Fruit fly (Drosophila melanogaster) whole organism, wandering third instar larva: Measurements from ENCODE around the gene CG11791.

Experiments
- Abd-B ChIP-seq: fragments of >200 bp; optimal IDR thresholded peaks from 2 replicates; lab custom pipeline; 2017; ENCODE audit warnings: missing biosample characterization, missing genetic modification characterization
- CG32264 ChIP-seq: fragments of 200-800 bp; sonication (Bioruptor generic); optimal IDR thresholded peaks from 2 replicates; lab custom pipeline; 2016; ENCODE audit warnings: missing biosample characterization, missing genetic modification characterization
- CG9705 ChIP-seq: fragments of 200-800 bp; sonication (Bioruptor generic); optimal IDR thresholded peaks from 2 replicates; lab custom pipeline; 2018; ENCODE audit warnings: missing biosample characterization, mild to moderate bottlenecking, missing genetic modification characterization
- CrebA ChIP-seq: fragments of 200-800 bp; sonication (Bioruptor generic); optimal IDR thresholded peaks from 2 replicates; lab custom pipeline; 2016; ENCODE audit warnings: missing biosample characterization, mild to moderate bottlenecking, missing genetic modification characterization, borderline replicate concordance
- Dfd ChIP-seq: fragments of >200 bp; optimal IDR thresholded peaks from 2 replicates; lab custom pipeline; 2017; ENCODE audit warnings: missing biosample characterization, missing genetic modification characterization
- Dif ChIP-seq: fragments of 200-275, 200-300 bp; sonication (Bioruptor generic); optimal IDR thresholded peaks from 2 replicates; lab custom pipeline; 2018; ENCODE audit warnings: missing biosample characterization, missing genetic modification characterization; ENCODE audit not compliant: partially characterized antibody
- GATAd ChIP-seq: sonication (Bioruptor generic); optimal IDR thresholded peaks from 2 replicates; lab custom pipeline; 2016; ENCODE audit warnings: missing biosample characterization, missing genetic modification characterization
- HLH106 ChIP-seq: fragments of 200-800 bp; optimal IDR thresholded peaks from 3 replicates; lab custom pipeline; 2019; ENCODE audit warnings: missing biosample characterization, mild to moderate bottlenecking, missing genetic modification characterization, moderate library complexity
- Hnf4 ChIP-seq: fragments of 200-800 bp; sonication (Bioruptor generic); optimal IDR thresholded peaks from 2 replicates; lab custom pipeline; 2016; ENCODE audit warnings: missing biosample characterization, mild to moderate bottlenecking, missing genetic modification characterization
- Hr78 ChIP-seq: fragments of >200 bp; optimal IDR thresholded peaks from 2 replicates; lab custom pipeline; 2017; ENCODE audit warnings: missing biosample characterization, missing genetic modification characterization
- Hr83 ChIP-seq: fragments of 200-300 bp; sonication (Bioruptor generic); optimal IDR thresholded peaks from 2 replicates; lab custom pipeline; 2016; ENCODE audit warnings: missing biosample characterization, mild to moderate bottlenecking, missing genetic modification characterization, moderate library complexity; ENCODE audit not compliant: poor library complexity, severe bottlenecking
- Jra ChIP-seq: sonication (Bioruptor generic); optimal IDR thresholded peaks from 2 replicates; lab custom pipeline; 2016; ENCODE audit warnings: missing biosample characterization, missing genetic modification characterization
- Mio ChIP-seq: sonication (Bioruptor generic); optimal IDR thresholded peaks from 2 replicates; lab custom pipeline; 2016; ENCODE audit warnings: missing biosample characterization, missing genetic modification characterization
- Myc ChIP-seq: fragments of >200 bp; optimal IDR thresholded peaks from 2 replicates; lab custom pipeline; 2017
- N ChIP-seq: fragments of >200 bp; optimal IDR thresholded peaks from 2 replicates; lab custom pipeline; 2018; ENCODE audit warnings: missing biosample characterization, missing external identifiers, missing genetic modification characterization
- OdsH ChIP-seq: fragments of 200-800 bp; sonication (Bioruptor generic); optimal IDR thresholded peaks from 2 replicates; lab custom pipeline; 2016; ENCODE audit warnings: missing biosample characterization, mild to moderate bottlenecking, missing genetic modification characterization
- Rel ChIP-seq, 2 experiments: fragments of 200-800 bp; sonication (Bioruptor generic) in 1 of 2; optimal IDR thresholded peaks; 2 replicates in 1 of 2; 3 replicates in 1 of 2; lab custom pipeline; 2016 to 2019; ENCODE audit warnings: mild to moderate bottlenecking in 2 of 2, missing biosample characterization in 2 of 2, missing genetic modification characterization in 2 of 2, moderate library complexity in 1 of 2
- Sp1 ChIP-seq: fragments of 200-800 bp; sonication (Bioruptor generic); optimal IDR thresholded peaks from 3 replicates; lab custom pipeline; 2019; ENCODE audit warnings: missing biosample characterization, mild to moderate bottlenecking, missing genetic modification characterization, moderate library complexity
- Vsx2 ChIP-seq: fragments of 200-300, 225-300 bp; sonication (Bioruptor generic); optimal IDR thresholded peaks from 2 replicates; lab custom pipeline; 2018; ENCODE audit warnings: missing biosample characterization, missing genetic modification characterization; ENCODE audit not compliant: partially characterized antibody
- br ChIP-seq: fragments of 200-800 bp; sonication (Bioruptor generic); optimal IDR thresholded peaks from 2 replicates; lab custom pipeline; 2016; ENCODE audit warnings: missing biosample characterization, missing genetic modification characterization
- brk ChIP-seq: fragments of 200-800 bp; sonication (Bioruptor generic); optimal IDR thresholded peaks from 2 replicates; lab custom pipeline; 2016; ENCODE audit warnings: missing biosample characterization, mild to moderate bottlenecking, missing genetic modification characterization
- dl ChIP-seq, 2 experiments: fragments of 175-275, 200-275 bp in 1 of 2; fragments of 200-275 bp in 1 of 2; sonication (Bioruptor generic); optimal IDR thresholded peaks; lab custom pipeline; 2018; ENCODE audit warnings: mild to moderate bottlenecking in 2 of 2, missing biosample characterization in 2 of 2, missing genetic modification characterization in 2 of 2, moderate library complexity in 2 of 2; ENCODE audit not compliant: partially characterized antibody in 2 of 2, insufficient read depth in 1 of 2
- dmrt93B ChIP-seq: fragments of 200-800 bp; sonication (Bioruptor generic); optimal IDR thresholded peaks from 2 replicates; lab custom pipeline; 2018; ENCODE audit warnings: missing biosample characterization, mild to moderate bottlenecking, missing genetic modification characterization
- dsf ChIP-seq: sonication (Bioruptor generic); optimal IDR thresholded peaks from 2 replicates; lab custom pipeline; 2016; ENCODE audit warnings: missing biosample characterization, missing genetic modification characterization, borderline replicate concordance
- ey ChIP-seq: fragments of 200-800 bp; sonication (Bioruptor generic); optimal IDR thresholded peaks from 2 replicates; lab custom pipeline; 2016; ENCODE audit warnings: missing biosample characterization, missing genetic modification characterization
- foxo ChIP-seq, 2 experiments: fragments of 200-800 bp; sonication (Bioruptor generic); optimal IDR thresholded peaks; 2 replicates in 1 of 2; 3 replicates in 1 of 2; lab custom pipeline; 2016 to 2017; ENCODE audit warnings: missing biosample characterization in 2 of 2, missing genetic modification characterization in 2 of 2
- fru ChIP-seq: fragments of 200-800 bp; sonication (Bioruptor generic); optimal IDR thresholded peaks from 3 replicates; lab custom pipeline; 2016; ENCODE audit warnings: missing biosample characterization, mild to moderate bottlenecking, missing genetic modification characterization
- h ChIP-seq: fragments of 200-800 bp; sonication (Bioruptor generic); optimal IDR thresholded peaks from 3 replicates; lab custom pipeline; 2016; ENCODE audit warnings: missing biosample characterization, mild to moderate bottlenecking, missing genetic modification characterization
- jim ChIP-seq: fragments of 175-275, 200-325 bp; sonication (Bioruptor generic); optimal IDR thresholded peaks from 2 replicates; lab custom pipeline; 2016; ENCODE audit warnings: missing biosample characterization, mild to moderate bottlenecking, missing genetic modification characterization
- lola ChIP-seq: fragments of >200 bp; optimal IDR thresholded peaks from 2 replicates; lab custom pipeline; 2017; ENCODE audit warnings: missing biosample characterization, missing genetic modification characterization
- pan ChIP-seq: fragments of >200 bp; optimal IDR thresholded peaks from 2 replicates; lab custom pipeline; 2017
- psq ChIP-seq: fragments of 200-800 bp; sonication (Bioruptor generic); optimal IDR thresholded peaks from 3 replicates; lab custom pipeline; 2017; ENCODE audit warnings: missing biosample characterization, mild to moderate bottlenecking, missing genetic modification characterization, moderate library complexity
- rgr ChIP-seq: fragments of 200-800 bp; sonication (Bioruptor generic); optimal IDR thresholded peaks from 3 replicates; lab custom pipeline; 2016; ENCODE audit warnings: missing biosample characterization, mild to moderate bottlenecking, missing genetic modification characterization
- sage ChIP-seq: fragments of 200-800 bp; sonication (Bioruptor generic); optimal IDR thresholded peaks from 2 replicates; lab custom pipeline; 2016; ENCODE audit warnings: missing biosample characterization, mild to moderate bottlenecking, missing genetic modification characterization
- sv ChIP-seq: fragments of 200-800 bp; sonication (Bioruptor generic); optimal IDR thresholded peaks from 3 replicates; lab custom pipeline; 2016; ENCODE audit warnings: missing biosample characterization, missing genetic modification characterization
- tai ChIP-seq: sonication (Bioruptor generic); optimal IDR thresholded peaks from 2 replicates; lab custom pipeline; 2016; ENCODE audit warnings: missing biosample characterization, missing genetic modification characterization
- usp ChIP-seq: fragments of >200 bp; optimal IDR thresholded peaks from 2 replicates; lab custom pipeline; 2017; ENCODE audit warnings: missing biosample characterization, missing genetic modification characterization
- woc ChIP-seq: sonication (Bioruptor generic); optimal IDR thresholded peaks from 2 replicates; lab custom pipeline; 2016; ENCODE audit warnings: missing biosample characterization, mild to moderate bottlenecking, missing genetic modification characterization

CG11791 gene

DNA sequence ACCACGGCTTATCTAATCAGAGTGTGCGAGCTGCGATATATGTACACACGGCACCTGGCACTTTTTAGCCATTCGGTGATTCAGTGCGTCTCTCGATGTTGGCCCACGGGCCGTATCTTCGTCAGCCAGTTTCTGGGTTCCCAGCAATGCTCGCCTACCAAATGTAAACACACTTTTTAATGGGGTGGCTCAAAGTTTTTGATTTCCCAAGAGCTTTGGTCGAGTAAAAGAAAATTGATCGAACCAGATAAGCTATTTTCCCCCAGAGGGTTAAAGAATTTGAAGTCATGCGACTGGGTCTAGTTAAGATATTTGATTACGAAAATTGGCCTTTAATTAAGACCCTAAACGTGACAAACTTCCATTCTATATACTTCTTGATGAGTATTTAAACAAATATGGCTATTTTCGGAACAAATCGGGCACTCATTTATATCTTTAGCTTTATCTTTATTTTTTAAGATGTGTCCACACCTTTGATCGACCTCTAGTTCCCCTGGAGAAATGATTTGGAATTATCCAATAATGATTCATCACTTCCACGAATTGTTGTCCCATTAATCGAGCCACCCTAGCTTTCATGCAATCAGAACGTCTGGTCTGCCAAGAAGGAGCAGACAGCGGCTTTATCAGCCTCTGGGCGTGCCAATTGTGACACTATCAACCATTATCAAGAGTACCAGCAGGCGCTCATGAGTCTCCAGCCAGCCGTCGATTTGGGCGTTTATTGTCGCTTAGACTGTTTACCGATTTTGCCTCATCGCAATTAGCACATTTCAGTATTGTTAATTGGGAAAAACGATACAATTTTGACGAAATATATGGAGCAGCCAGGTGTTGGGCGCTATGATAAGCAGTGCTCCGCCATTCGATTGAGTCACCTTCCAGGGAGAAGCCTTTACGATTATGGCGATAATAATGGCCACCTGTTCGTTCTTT lies 21.9 kb upstream of the CG11791 start:
- TF ChIP-seq lola = no peak
- TF ChIP-seq pan = no peak
- peak; percentile 77 for TF ChIP-seq h (GFP tag; lab: Kevin White, UChicago)
- no peak for TF ChIP-seq sage
- TF ChIP-seq dsf = no peak
- TF ChIP-seq GATAd = no peak
- no peak for TF ChIP-seq HLH106 (tag; lab: Kevin White, UChicago)
- TF ChIP-seq tai = no peak
- TF ChIP-seq N (GFP tag; lab: Kevin White, UChicago) = no peak
- no peak for TF ChIP-seq fru (GFP tag; lab: Kevin White, UChicago)
- TF ChIP-seq br = no peak
- no peak for TF ChIP-seq Vsx2 (GFP tag; lab: Kevin White, UChicago)
- no peak for TF ChIP-seq Rel (GFP tag; optimal IDR thresholded peaks at IDR 0.05; lab: Kevin White, UChicago)
- TF ChIP-seq Rel (tag; optimal IDR thresholded peaks at IDR 0.05; lab: Kevin White, UChicago) = peak; percentile 13
- peak; percentile 8 for TF ChIP-seq Hr83 (GFP tag; lab: Kevin White, UChicago)
- peak; percentile 72 for TF ChIP-seq ey (GFP tag; lab: Kevin White, UChicago)
- peak; percentile 2 for TF ChIP-seq CG9705 (GFP tag; lab: Kevin White, UChicago)
- TF ChIP-seq Hr78 (GFP tag; lab: Kevin White, UChicago) = no peak
- TF ChIP-seq jim (GFP tag; lab: Kevin White, UChicago) = no peak
- no peak for TF ChIP-seq woc (GFP tag; lab: Kevin White, UChicago)
- TF ChIP-seq sv (GFP tag; lab: Kevin White, UChicago) = no peak
- peak; percentile 79 for TF ChIP-seq CG32264
- TF ChIP-seq psq = peak; percentile 60
- no peak for TF ChIP-seq dl (GFP tag; optimal IDR thresholded peaks at IDR 0.05; lab: Kevin White, UChicago; ENCODE audit: insufficient read depth in 1 of 2, partially characterized antibody in 2 of 2)
- TF ChIP-seq Hnf4 (GFP tag; lab: Kevin White, UChicago) = no peak
- no peak for TF ChIP-seq usp
- peak; percentile 50 for TF ChIP-seq Jra
- TF ChIP-seq CrebA (GFP tag; lab: Kevin White, UChicago) = no peak
- no peak for TF ChIP-seq dmrt93B
- TF ChIP-seq Dif (GFP tag; lab: Kevin White, UChicago) = peak; percentile 45
- TF ChIP-seq brk (GFP tag; lab: Kevin White, UChicago) = no peak
- TF ChIP-seq Abd-B (GFP tag; lab: Kevin White, UChicago) = no peak
- TF ChIP-seq OdsH (GFP tag; lab: Kevin White, UChicago) = peak; percentile 71
- TF ChIP-seq Mio (GFP tag; lab: Kevin White, UChicago) = peak; percentile 39
- no peak for TF ChIP-seq Myc
- TF ChIP-seq foxo (GFP tag; optimal IDR thresholded peaks at IDR 0.05; lab: Kevin White, UChicago) = peak; percentile 72 to 81
- peak; percentile 79 for TF ChIP-seq Sp1 (GFP tag; lab: Kevin White, UChicago)
- peak; percentile 69 for TF ChIP-seq rgr (GFP tag; lab: Kevin White, UChicago)
- no peak for TF ChIP-seq Dfd (GFP tag; lab: Kevin White, UChicago)
- TF ChIP-seq, all 38 proteins: peak for 14

DNA sequence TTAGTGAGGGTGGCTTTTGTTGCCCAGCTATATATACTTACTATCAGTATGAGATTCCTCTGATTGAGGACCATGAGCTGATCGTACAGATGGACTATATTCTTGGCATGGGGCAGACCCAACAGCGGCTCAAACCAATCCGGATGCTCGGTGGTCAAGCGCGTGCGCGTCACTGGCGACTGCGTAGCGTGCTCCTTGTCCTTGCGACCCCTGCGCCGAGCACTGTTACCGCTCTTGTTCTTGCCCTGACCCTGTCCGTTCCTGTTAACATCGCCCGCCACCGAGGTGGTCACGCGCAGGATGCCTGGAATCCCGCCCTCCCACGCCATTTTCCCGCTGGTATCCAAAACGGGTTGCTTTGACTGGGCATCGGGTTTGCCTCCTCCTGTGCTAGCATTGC lies 16.7 kb upstream of the CG11791 start:
- TF ChIP-seq pan (no peak), CG9705 (GFP tag; lab: Kevin White, UChicago) (no peak), sage (no peak)
